Fruit fly (Drosophila melanogaster) whole organism, embryonic: ENCODE measurements around the gene grnd.
A peak's percentile ranks its signal among the peaks of the same experiment; 100 is the strongest.

Experiments used
- Atf3 ChIP-seq: fragments of 200-800 bp; sonication (Bioruptor generic); optimal IDR thresholded peaks from 3 replicates; lab custom pipeline; 2016; ENCODE audit warnings: missing biosample characterization, missing genetic modification characterization
- Blimp-1 ChIP-seq: fragments of 200-800 bp; sonication (Bioruptor generic); optimal IDR thresholded peaks from 3 replicates; lab custom pipeline; 2018; ENCODE audit warnings: missing biosample characterization, missing genetic modification characterization, mild to moderate bottlenecking, moderate library complexity, missing genetic modification reagents
- CG11504 ChIP-seq: fragments of 200-800 bp; sonication (Bioruptor generic); optimal IDR thresholded peaks from 3 replicates; lab custom pipeline; 2019; ENCODE audit warnings: missing biosample characterization, mild to moderate bottlenecking, missing genetic modification characterization, moderate library complexity
- CG12219 ChIP-seq: fragments of 200-800 bp; sonication (Bioruptor generic); optimal IDR thresholded peaks from 3 replicates; lab custom pipeline; 2018; ENCODE audit warnings: missing biosample characterization, mild to moderate bottlenecking, missing genetic modification characterization
- CG2875 ChIP-seq: fragments of 200-800 bp; sonication (Bioruptor generic); optimal IDR thresholded peaks from 2 replicates; lab custom pipeline; 2017; ENCODE audit warnings: missing biosample characterization, mild to moderate bottlenecking, missing genetic modification characterization, missing genetic modification reagents
- CG31224 ChIP-seq: fragments of 200-800 bp; sonication (Bioruptor generic); IDR thresholded peaks from 2 replicates; pipeline ENCODE4 v1.3.6; 2022; ENCODE audit warnings: missing biosample characterization, missing genetic modification characterization
- CG32532 ChIP-seq: fragments of 200-800 bp; sonication (Bioruptor generic); IDR thresholded peaks from 2 replicates; pipeline ENCODE4 v1.3.6; 2022; ENCODE audit warnings: missing biosample characterization, missing genetic modification characterization
- CG6175 ChIP-seq: fragments of 200-800 bp; sonication (Bioruptor generic); IDR thresholded peaks from 3 replicates; pipeline ENCODE4 v1.3.6; 2022; ENCODE audit warnings: missing biosample characterization, missing genetic modification characterization
- CG7271 ChIP-seq: fragments of 200-800 bp; sonication (Bioruptor generic); optimal IDR thresholded peaks from 2 replicates; lab custom pipeline; 2018; ENCODE audit warnings: missing biosample characterization, mild to moderate bottlenecking, missing genetic modification characterization, moderate library complexity
- CG8281 ChIP-seq: fragments of 200-800 bp; sonication (Bioruptor generic); optimal IDR thresholded peaks from 2 replicates; lab custom pipeline; 2018; ENCODE audit warnings: missing biosample characterization, mild to moderate bottlenecking, missing genetic modification characterization, moderate library complexity
- CG8290 ChIP-seq, 3 experiments: fragments of 200-800 bp; sonication (Bioruptor generic); optimal IDR thresholded peaks; 2 replicates each; lab custom pipeline; 2016 to 2019; ENCODE audit warnings: missing biosample characterization in 3 of 3, missing genetic modification characterization in 3 of 3, mild to moderate bottlenecking in 2 of 3, moderate library complexity in 1 of 3
- CG9215 ChIP-seq: fragments of 200-800 bp; sonication (Bioruptor generic); IDR thresholded peaks from 2 replicates; pipeline ENCODE4 v1.3.6; 2022; ENCODE audit warnings: missing biosample characterization, missing genetic modification characterization
- CTCF ChIP-seq: fragments of 200-800 bp; sonication (Bioruptor generic); optimal IDR thresholded peaks from 2 replicates; lab custom pipeline; 2017; ENCODE audit warnings: missing biosample characterization, mild to moderate bottlenecking, missing genetic modification characterization, moderate library complexity
- Camta ChIP-seq: fragments of 200-800 bp; sonication (Bioruptor generic); optimal IDR thresholded peaks from 2 replicates; lab custom pipeline; 2016; ENCODE audit warnings: missing biosample characterization, missing genetic modification characterization
- Chrac-16 ChIP-seq: fragments of 200-800 bp; sonication (Bioruptor generic); optimal IDR thresholded peaks from 3 replicates; lab custom pipeline; 2016; ENCODE audit warnings: missing biosample characterization, missing genetic modification characterization
- CkIIα-i1 ChIP-seq: fragments of 200-800 bp; sonication (Bioruptor generic); IDR thresholded peaks from 2 replicates; pipeline ENCODE4 v1.3.6; 2022; ENCODE audit warnings: missing biosample characterization, missing genetic modification characterization
- Dbx ChIP-seq: fragments of 200-800 bp; sonication (Bioruptor generic); IDR thresholded peaks from 3 replicates; pipeline ENCODE4 v1.3.6; 2022; ENCODE audit warnings: missing biosample characterization, missing genetic modification characterization
- Dfd ChIP-seq, 2 experiments: fragments of >200 bp; optimal IDR thresholded peaks; 2 replicates each; lab custom pipeline; 2017; ENCODE audit warnings: missing biosample characterization in 2 of 2, missing genetic modification characterization in 2 of 2
- E2f2 ChIP-seq: fragments of 200-800 bp; sonication (Bioruptor generic); IDR thresholded peaks from 2 replicates; pipeline ENCODE4 v1.3.6; 2022; ENCODE audit warnings: missing biosample characterization, missing genetic modification characterization
- Fer3 ChIP-seq: fragments of 200-800 bp; sonication (Bioruptor generic); optimal IDR thresholded peaks from 2 replicates; lab custom pipeline; 2018; ENCODE audit warnings: missing biosample characterization, mild to moderate bottlenecking, missing genetic modification characterization, moderate library complexity
- HLHmδ ChIP-seq: fragments of 200-800 bp; sonication (Bioruptor generic); optimal IDR thresholded peaks from 2 replicates; lab custom pipeline; 2018; ENCODE audit warnings: missing biosample characterization, mild to moderate bottlenecking, missing genetic modification characterization, moderate library complexity
- Kr ChIP-seq: fragments of 200-800 bp; sonication (Bioruptor generic); optimal IDR thresholded peaks from 2 replicates; lab custom pipeline; 2017; ENCODE audit warnings: missing biosample characterization, mild to moderate bottlenecking, missing genetic modification characterization
- MESR4 ChIP-seq: fragments of 200-800 bp; sonication (Bioruptor generic); optimal IDR thresholded peaks from 2 replicates; lab custom pipeline; 2018; ENCODE audit warnings: missing biosample characterization, mild to moderate bottlenecking, missing genetic modification characterization, moderate library complexity
- Max ChIP-seq: fragments of 200-800 bp; sonication (Bioruptor generic); optimal IDR thresholded peaks from 2 replicates; lab custom pipeline; 2016; ENCODE audit warnings: missing biosample characterization, mild to moderate bottlenecking, missing genetic modification characterization
- NFAT ChIP-seq: fragments of 200-800 bp; sonication (Bioruptor generic); IDR thresholded peaks from 2 replicates; pipeline ENCODE4 v1.3.6; 2022; ENCODE audit warnings: missing biosample characterization, missing genetic modification characterization
- NK7.1 ChIP-seq: fragments of 200-800 bp; sonication (Bioruptor generic); optimal IDR thresholded peaks from 3 replicates; lab custom pipeline; 2016; ENCODE audit warnings: missing biosample characterization, missing genetic modification characterization
- Pdp1 ChIP-seq, 2 experiments: fragments of 200-800 bp; sonication (Bioruptor generic); optimal IDR thresholded peaks; 3 replicates each; lab custom pipeline; 2016; ENCODE audit warnings: missing biosample characterization in 2 of 2, missing genetic modification characterization in 2 of 2, mild to moderate bottlenecking in 1 of 2, moderate library complexity in 1 of 2
- Ptx1 ChIP-seq: fragments of 200-800 bp; sonication (Bioruptor generic); IDR thresholded peaks from 2 replicates; pipeline ENCODE4 v1.3.6; 2022; ENCODE audit warnings: missing biosample characterization, missing genetic modification characterization
- Rfx ChIP-seq: fragments of 200-800 bp; sonication (Bioruptor generic); IDR thresholded peaks from 2 replicates; pipeline ENCODE4 v1.3.6; 2022; ENCODE audit warnings: missing biosample characterization, missing genetic modification characterization
- Vsx1 ChIP-seq: fragments of 200-800 bp; sonication (Bioruptor generic); optimal IDR thresholded peaks from 2 replicates; lab custom pipeline; 2017; ENCODE audit warnings: missing biosample characterization, mild to moderate bottlenecking, missing genetic modification characterization, missing genetic modification reagents
- ash1 ChIP-seq: fragments of 200-800 bp; sonication (Bioruptor generic); optimal IDR thresholded peaks from 2 replicates; lab custom pipeline; 2018; ENCODE audit warnings: missing biosample characterization, mild to moderate bottlenecking, missing genetic modification characterization
- bcd ChIP-seq: fragments of 200-800 bp; sonication (Bioruptor generic); optimal IDR thresholded peaks from 2 replicates; lab custom pipeline; 2017; ENCODE audit warnings: missing biosample characterization, mild to moderate bottlenecking, missing genetic modification characterization
- bowl ChIP-seq: fragments of 200-800 bp; sonication (Bioruptor generic); IDR thresholded peaks from 2 replicates; pipeline ENCODE4 v1.3.6; 2022; ENCODE audit warnings: missing biosample characterization, missing genetic modification characterization
- cad ChIP-seq: fragments of >200 bp; optimal IDR thresholded peaks from 2 replicates; lab custom pipeline; 2017; ENCODE audit warnings: missing biosample characterization, missing genetic modification characterization
- cg ChIP-seq: fragments of 200-800 bp; sonication (Bioruptor generic); optimal IDR thresholded peaks from 3 replicates; lab custom pipeline; 2019; ENCODE audit warnings: missing biosample characterization, mild to moderate bottlenecking, missing genetic modification characterization, moderate library complexity
- crc ChIP-seq: fragments of 200-800 bp; sonication (Bioruptor generic); optimal IDR thresholded peaks from 2 replicates; lab custom pipeline; 2016; ENCODE audit warnings: missing biosample characterization, missing genetic modification characterization
- dati ChIP-seq: fragments of 200-800 bp; sonication (Bioruptor generic); IDR thresholded peaks from 2 replicates; pipeline ENCODE4 v1.3.6; 2022; ENCODE audit warnings: missing biosample characterization, missing genetic modification characterization
- eve ChIP-seq, 2 experiments: fragments of >200 bp; optimal IDR thresholded peaks; 2 replicates each; lab custom pipeline; 2017; ENCODE audit warnings: missing biosample characterization in 2 of 2, missing genetic modification characterization in 2 of 2
- fd3F ChIP-seq: fragments of 200-800 bp; sonication (Bioruptor generic); optimal IDR thresholded peaks from 2 replicates; lab custom pipeline; 2018; ENCODE audit warnings: missing biosample characterization, mild to moderate bottlenecking, missing genetic modification characterization, moderate library complexity
- grn ChIP-seq: fragments of 200-800 bp; sonication (Bioruptor generic); optimal IDR thresholded peaks from 3 replicates; lab custom pipeline; 2017; ENCODE audit warnings: missing biosample characterization, missing genetic modification characterization
- ham ChIP-seq: fragments of 200-800 bp; sonication (Bioruptor generic); IDR thresholded peaks from 2 replicates; pipeline ENCODE4 v1.3.6; 2022; ENCODE audit warnings: missing biosample characterization, missing genetic modification characterization
- lola ChIP-seq, 3 experiments: fragments of >200 bp in 2 of 3; fragments of 200-800 bp in 1 of 3; sonication (Bioruptor generic) in 1 of 3; optimal IDR thresholded peaks; 2 replicates each; lab custom pipeline; 2017 to 2019; ENCODE audit warnings: missing biosample characterization in 3 of 3, missing genetic modification characterization in 3 of 3, mild to moderate bottlenecking in 1 of 3, moderate library complexity in 1 of 3
- nerfin-1 ChIP-seq: fragments of 200-800 bp; sonication (Bioruptor generic); optimal IDR thresholded peaks from 3 replicates; lab custom pipeline; 2019; ENCODE audit warnings: missing biosample characterization, mild to moderate bottlenecking, missing genetic modification characterization, moderate library complexity
- nerfin-2 ChIP-seq: fragments of 200-800 bp; sonication (Bioruptor generic); IDR thresholded peaks from 2 replicates; pipeline ENCODE4 v1.3.6; 2022; ENCODE audit warnings: missing biosample characterization, missing genetic modification characterization; ENCODE audit not compliant: partially characterized antibody
- oc ChIP-seq: fragments of 200-800 bp; sonication (Bioruptor generic); optimal IDR thresholded peaks from 2 replicates; lab custom pipeline; 2018; ENCODE audit warnings: missing biosample characterization, mild to moderate bottlenecking, missing genetic modification characterization, moderate library complexity
- pum ChIP-seq: fragments of 200-800 bp; sonication (Bioruptor generic); optimal IDR thresholded peaks from 2 replicates; lab custom pipeline; 2016; ENCODE audit warnings: missing biosample characterization, missing genetic modification characterization
- sc ChIP-seq, 3 experiments: fragments of >200 bp in 2 of 3; fragments of 200-800 bp in 1 of 3; sonication (Bioruptor generic) in 1 of 3; optimal IDR thresholded peaks; 2 replicates in 2 of 3; 3 replicates in 1 of 3; lab custom pipeline; 2017; ENCODE audit warnings: mild to moderate bottlenecking in 1 of 3, missing biosample characterization in 1 of 3, missing genetic modification characterization in 1 of 3, missing genetic modification reagents in 1 of 3
- tgo ChIP-seq: fragments of 200-800 bp; sonication (Bioruptor generic); IDR thresholded peaks from 3 replicates; pipeline ENCODE4 v1.3.6; 2022; ENCODE audit warnings: missing biosample characterization, missing genetic modification characterization
- tx ChIP-seq: fragments of 200-800 bp; sonication (Bioruptor generic); optimal IDR thresholded peaks from 2 replicates; lab custom pipeline; 2016; ENCODE audit warnings: missing biosample characterization, missing genetic modification characterization
- wdn ChIP-seq: fragments of 200-800 bp; sonication (Bioruptor generic); IDR thresholded peaks from 2 replicates; pipeline ENCODE4 v1.3.6; 2022; ENCODE audit warnings: missing biosample characterization, missing genetic modification characterization

grnd gene

DNA sequence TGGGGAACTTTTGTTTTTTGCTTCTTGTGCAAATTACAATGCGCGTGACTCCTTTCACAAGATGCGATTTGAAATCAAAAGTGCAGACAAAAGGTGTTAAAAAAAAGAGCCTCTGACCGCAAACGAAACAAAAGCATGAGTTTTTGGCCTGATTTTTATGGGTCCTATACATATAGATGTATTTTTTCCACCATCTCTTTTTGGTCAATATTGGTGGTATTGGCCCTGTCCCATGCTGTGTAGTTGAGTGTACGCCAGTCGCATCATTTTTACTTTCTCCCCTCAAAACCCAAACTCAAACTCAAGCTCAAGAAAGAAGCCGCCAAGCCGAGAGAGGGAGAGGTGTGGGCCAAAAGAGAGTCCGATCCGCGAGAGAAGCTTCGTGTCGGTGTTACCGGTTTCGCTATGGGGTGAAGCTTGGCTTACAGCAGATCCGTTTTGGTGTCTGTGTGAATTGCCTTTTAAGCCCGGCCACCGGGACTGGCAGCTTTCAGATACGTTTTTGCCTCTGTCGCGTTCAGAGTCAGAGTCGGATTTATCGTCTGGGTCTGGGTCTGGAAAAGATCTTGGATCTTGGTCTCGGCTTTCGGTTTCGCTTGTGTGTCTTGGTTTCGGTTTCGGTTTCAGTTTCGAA is 31.9 kb downstream of the grnd start, which contains the start of gene CG10211 (continued):
- TF ChIP-seq lola (GFP tag; optimal IDR thresholded peaks at IDR 0.05; lab: Kevin White, UChicago), result no peak
- no peak for TF ChIP-seq tgo (GFP tag; lab: Robert Waterston, UW)
- TF ChIP-seq NK7.1 (GFP tag; lab: Kevin White, UChicago), result no peak
- no peak for TF ChIP-seq CG12219 (GFP tag; lab: Kevin White, UChicago)
- TF ChIP-seq CG2875 (GFP tag; lab: Kevin White, UChicago), result no peak
- TF ChIP-seq Dbx, result no peak
- peak; percentile 98 for TF ChIP-seq Blimp-1 (GFP tag; lab: Kevin White, UChicago)
- no peak for TF ChIP-seq bowl (GFP tag; lab: Robert Waterston, UW)
- TF ChIP-seq CG9215, result no peak
- TF ChIP-seq NFAT, result no peak
- peak in 1 of 2 experiments; percentile 2 for TF ChIP-seq eve (GFP tag; optimal IDR thresholded peaks at IDR 0.05; lab: Kevin White, UChicago)
- no peak for TF ChIP-seq ham
- no peak for TF ChIP-seq Pdp1 (GFP tag; optimal IDR thresholded peaks at IDR 0.05; lab: Kevin White, UChicago)
- no peak for TF ChIP-seq sc (optimal IDR thresholded peaks at IDR 0.05; lab: Kevin White, UChicago)
- no peak for TF ChIP-seq sc (GFP tag; optimal IDR thresholded peaks at IDR 0.05; lab: Kevin White, UChicago)
- TF ChIP-seq oc, result peak; percentile 70
- no peak for TF ChIP-seq Max (GFP tag; lab: Kevin White, UChicago)
- no peak for TF ChIP-seq dati
- no peak for TF ChIP-seq MESR4 (GFP tag; lab: Kevin White, UChicago)
- TF ChIP-seq E2f2 (GFP tag; lab: Robert Waterston, UW), result 0 out of 2 replicates have a peak, but pooled peaks have one; percentile 11
- TF ChIP-seq CG32532 (GFP tag; lab: Robert Waterston, UW), result no peak
- no peak for TF ChIP-seq Dfd (GFP tag; optimal IDR thresholded peaks at IDR 0.05; lab: Kevin White, UChicago)
- no peak for TF ChIP-seq Chrac-16 (GFP tag; lab: Kevin White, UChicago)
- TF ChIP-seq CG31224 (GFP tag; lab: Robert Waterston, UW), result no peak
- no peak for TF ChIP-seq Kr
- no peak for TF ChIP-seq CG8290 (GFP tag; optimal IDR thresholded peaks at IDR 0.05; lab: Kevin White, UChicago)
- TF ChIP-seq CG8290 (tag; optimal IDR thresholded peaks at IDR 0.05; lab: Kevin White, UChicago), result peak in 1 of 2 experiments; percentile 4
- no peak for TF ChIP-seq HLHmδ (GFP tag; lab: Kevin White, UChicago)
- TF ChIP-seq CG6175 (GFP tag; lab: Robert Waterston, UW), result 0 out of 3 replicates have a peak, but pooled peaks have one; percentile 27
- no peak for TF ChIP-seq Camta (GFP tag; lab: Kevin White, UChicago)
- TF ChIP-seq Ptx1, result no peak
- no peak for TF ChIP-seq fd3F (GFP tag; lab: Kevin White, UChicago)
- TF ChIP-seq CG8281, result peak; percentile 20
- no peak for TF ChIP-seq grn (GFP tag; lab: Kevin White, UChicago)
- no peak for TF ChIP-seq CTCF
- TF ChIP-seq cg (GFP tag; lab: Kevin White, UChicago), result peak; percentile 26
- TF ChIP-seq Rfx, result no peak
- no peak for TF ChIP-seq Vsx1 (GFP tag; lab: Kevin White, UChicago)
- TF ChIP-seq wdn (GFP tag; lab: Robert Waterston, UW), result no peak
- TF ChIP-seq tx (GFP tag; lab: Kevin White, UChicago), result no peak
- TF ChIP-seq Fer3 (tag; lab: Kevin White, UChicago), result no peak
- no peak for TF ChIP-seq Atf3 (GFP tag; lab: Kevin White, UChicago)
- no peak for TF ChIP-seq nerfin-1
- no peak for TF ChIP-seq pum (GFP tag; lab: Kevin White, UChicago)
- no peak for TF ChIP-seq ash1 (GFP tag; lab: Kevin White, UChicago)
- no peak for TF ChIP-seq bcd (GFP tag; lab: Kevin White, UChicago)
- no peak for TF ChIP-seq CkIIα-i1 (GFP tag; lab: Robert Waterston, UW)
- peak; percentile 10 for TF ChIP-seq CG11504 (tag; lab: Kevin White, UChicago)
- TF ChIP-seq nerfin-2 (GFP tag; lab: Robert Waterston, UW), result no peak
- TF ChIP-seq crc (GFP tag; lab: Kevin White, UChicago), result no peak
- TF ChIP-seq cad, result no peak
- no peak for TF ChIP-seq CG7271 (tag; lab: Kevin White, UChicago)
